Fruit fly (Drosophila melanogaster): ENCODE results near the gene Send2.

DNA sequence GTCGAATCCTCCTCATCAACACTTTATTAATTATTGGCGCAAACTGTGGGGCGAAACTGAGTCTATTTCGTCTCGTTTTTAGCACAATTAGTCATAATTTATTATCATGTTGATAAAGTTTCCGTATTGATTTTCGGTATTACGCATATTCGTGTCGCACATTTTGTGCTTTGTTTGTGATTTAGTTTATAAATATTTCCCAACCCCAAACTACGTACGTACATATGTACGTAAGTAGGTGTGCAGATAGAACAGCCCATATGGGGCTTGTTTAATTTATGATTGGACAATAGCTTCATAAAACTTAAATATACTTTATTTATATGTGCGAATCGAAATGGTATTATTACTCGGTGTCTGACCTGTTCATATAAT is 48.6 kb upstream of the Send2 start:
- TF ChIP-seq psq (optimal IDR thresholded peaks at IDR 0.05) (no peak), insv (optimal IDR thresholded peaks at IDR 0.05) (no peak), Myc (optimal IDR thresholded peaks at IDR 0.05) (no peak)

Measured in Kc167 (cell line).